Worm (Caenorhabditis elegans) whole organism, late embryonic: Measurements from ENCODE around the gene Y47A7.2.

Experiments
- ceh-34 ChIP-seq: sonication (generic microtip); optimal IDR thresholded peaks from 2 replicates; lab custom pipeline; 2016; ENCODE audit warnings: mild to moderate bottlenecking, missing genetic modification characterization, missing compliant biosample characterization
- ceh-45 ChIP-seq: fragments of 200-800 bp; sonication (Bioruptor generic); IDR thresholded peaks from 2 replicates; pipeline ENCODE4 v1.3.6; 2022; ENCODE audit warnings: missing genetic modification reagents, missing genetic modification characterization, missing compliant biosample characterization
- ceh-9 ChIP-seq: sonication (generic microtip); optimal IDR thresholded peaks from 2 replicates; lab custom pipeline; 2016; ENCODE audit warnings: mild to moderate bottlenecking, missing genetic modification characterization, inconsistent platforms, missing compliant biosample characterization
- che-1 ChIP-seq: sonication (generic microtip); optimal IDR thresholded peaks from 2 replicates; lab custom pipeline; 2016; ENCODE audit warnings: mild to moderate bottlenecking, missing genetic modification characterization, missing compliant biosample characterization
- ets-4 ChIP-seq: sonication (generic microtip); optimal IDR thresholded peaks from 2 replicates; lab custom pipeline; 2016; ENCODE audit warnings: missing genetic modification characterization, missing compliant biosample characterization
- nfya-1 ChIP-seq: sonication (generic microtip); optimal IDR thresholded peaks from 2 replicates; lab custom pipeline; 2017; ENCODE audit warnings: missing genetic modification characterization, mild to moderate bottlenecking, missing compliant biosample characterization, antibody characterized with exemption, moderate library complexity
- nhr-11 ChIP-seq: fragments of 150-350 bp; optimal IDR thresholded peaks from 2 replicates; lab custom pipeline; 2014; ENCODE audit warnings: missing biosample characterization, missing genetic modification characterization
- syd-9 ChIP-seq: sonication (generic microtip); optimal IDR thresholded peaks from 2 replicates; lab custom pipeline; 2016; ENCODE audit warnings: mild to moderate bottlenecking, missing genetic modification characterization, moderate library complexity, missing compliant biosample characterization

DNA sequence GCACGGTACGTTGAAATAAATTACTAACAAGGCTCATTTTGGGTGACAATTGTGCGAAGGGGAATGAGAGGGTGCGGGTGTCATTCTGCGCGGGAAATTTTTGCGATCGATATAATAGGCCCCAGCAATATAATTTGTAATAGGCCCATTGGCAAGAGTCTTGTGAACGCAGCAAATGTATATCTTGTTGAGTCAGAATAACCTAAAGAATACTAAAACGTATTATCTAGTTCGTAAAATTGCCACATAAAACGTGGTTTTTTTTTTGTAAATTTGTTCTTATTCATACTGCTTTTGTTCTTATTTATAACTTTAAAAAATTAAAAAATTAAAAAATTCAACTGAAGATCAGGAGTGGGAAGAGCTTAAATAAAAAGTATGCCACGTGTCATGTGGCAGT, 41.3 kb upstream of the Y47A7.2 start, which contains the start of gene C52A10.3:
- TF ChIP-seq che-1 (no peak), nhr-11 (tag; lab: Kevin White, UChicago) (no peak), nfya-1 (tag; lab: Kevin White, UChicago) (no peak), ceh-45 (no peak), ceh-34 (no peak), syd-9 (tag; lab: Kevin White, UChicago) (no peak), ceh-9 (tag; lab: Kevin White, UChicago) (no peak), ets-4 (tag; lab: Kevin White, UChicago) (no peak)
